Worm (Caenorhabditis elegans) whole organism, mixed stage, embryonic: ENCODE data around the gene fbxb-75.

ENCODE experiments used
- elt-3 ChIP-seq: fragments of 150-350 bp; optimal IDR thresholded peaks from 2 replicates; lab custom pipeline; 2014; ENCODE audit warnings: missing biosample characterization, missing genetic modification characterization
- flh-1 ChIP-seq: fragments of 200-800 bp; sonication (Bioruptor generic); optimal IDR thresholded peaks from 2 replicates; lab custom pipeline; 2018; ENCODE audit warnings: mild to moderate bottlenecking, missing genetic modification characterization, moderate library complexity, missing compliant biosample characterization
- hlh-1 ChIP-seq: fragments of 150-350 bp; optimal IDR thresholded peaks from 2 replicates; lab custom pipeline; 2014; ENCODE audit warnings: missing biosample characterization, missing genetic modification reagents, missing genetic modification characterization
- mep-1 ChIP-seq: fragments of 150-350 bp; optimal IDR thresholded peaks from 2 replicates; lab custom pipeline; 2017; ENCODE audit warnings: missing biosample characterization, missing genetic modification reagents, missing genetic modification characterization, inconsistent platforms
- tbx-8 ChIP-seq: fragments of 200-800 bp; sonication (Bioruptor generic); optimal IDR thresholded peaks from 2 replicates; lab custom pipeline; 2018; ENCODE audit warnings: mild to moderate bottlenecking, missing genetic modification characterization, moderate library complexity, missing compliant biosample characterization
- unc-120 ChIP-seq: sonication (generic microtip); optimal IDR thresholded peaks from 2 replicates; lab custom pipeline; 2017; ENCODE audit warnings: missing genetic modification characterization, missing compliant biosample characterization; ENCODE audit not compliant: poor library complexity, severe bottlenecking

Gene fbxb-75

ce11 chrIV:4390438-4390894, 50.5 kb downstream of the fbxb-75 start, which contains the start of the genes rpl-7A and set-21 (continued):
- TF ChIP-seq flh-1 (GFP tag; lab: Kevin White, UChicago) (no peak), mep-1 (tag; lab: Kevin White, UChicago) (peak; percentile 86), elt-3 (no peak), tbx-8 (GFP tag; lab: Kevin White, UChicago) (peak; percentile 27), unc-120 (tag; lab: Kevin White, UChicago) (peak; percentile 18), hlh-1 (tag; lab: Kevin White, UChicago) (peak; percentile 7)
- TF ChIP-seq, all 35 proteins: peak for 16
